Fruit fly (Drosophila melanogaster): ENCODE results near the gene Pak3.

Pak3 gene

DNA sequence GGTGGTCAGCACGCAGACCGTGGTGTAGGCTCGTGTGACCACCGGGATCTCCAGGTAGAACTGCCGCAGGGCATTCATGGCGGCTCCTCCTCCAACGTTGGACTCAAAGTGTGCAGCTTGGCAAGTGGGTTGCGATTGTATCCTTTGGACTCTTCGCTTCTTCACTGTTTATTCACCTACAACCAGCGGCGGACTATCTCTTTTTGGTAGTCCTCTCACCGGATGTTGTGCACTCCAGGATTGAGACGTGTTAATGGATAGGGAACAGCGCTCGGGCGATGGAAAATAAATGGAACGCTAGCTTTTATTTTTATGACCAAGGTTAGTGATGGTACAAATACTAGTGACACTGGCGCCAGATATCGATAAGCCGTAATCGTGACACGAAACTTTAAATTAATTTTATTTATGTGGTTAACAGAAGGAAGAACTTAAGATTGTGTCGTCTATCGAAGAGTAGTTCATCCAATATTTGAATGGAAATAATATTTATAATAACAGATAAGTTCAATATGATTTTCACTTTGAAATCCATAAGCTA lies 30.3 kb upstream of the Pak3 start, which contains the start of gene Der-2 (continued):
- TF ChIP-seq MBD-R2 (GFP tag; IDR thresholded peaks at IDR 0.05) (peak; percentile 77), CG9932 (GFP tag; IDR thresholded peaks at IDR 0.05) (0 out of 2 replicates have a peak, but pooled peaks have one; percentile 3), amos (GFP tag; IDR thresholded peaks at IDR 0.05; ENCODE audit: partially characterized antibody) (peak; percentile 89), Scr (GFP tag; IDR thresholded peaks at IDR 0.05; ENCODE audit: partially characterized antibody) (peak; percentile 91), inv (GFP tag; IDR thresholded peaks at IDR 0.05; ENCODE audit: partially characterized antibody) (peak; percentile 74), Ada2b (GFP tag; IDR thresholded peaks at IDR 0.05) (no peak), CG42726 (GFP tag; IDR thresholded peaks at IDR 0.05; ENCODE audit: partially characterized antibody) (peak; percentile 86), YL-1 (GFP tag; optimal IDR thresholded peaks at IDR 0.05) (peak; percentile 5), zen2 (GFP tag; IDR thresholded peaks at IDR 0.05; ENCODE audit: partially characterized antibody) (peak; percentile 93), kah (GFP tag; optimal IDR thresholded peaks at IDR 0.05) (no peak), E2f2 (GFP tag; IDR thresholded peaks at IDR 0.05) (peak; percentile 85), Sry-δ (GFP tag; optimal IDR thresholded peaks at IDR 0.05) (peak; percentile 89), unc-4 (GFP tag; IDR thresholded peaks at IDR 0.05; ENCODE audit: partially characterized antibody) (peak; percentile 93), CG15514 (GFP tag; optimal IDR thresholded peaks at IDR 0.05) (peak; percentile 66), bbx (GFP tag; IDR thresholded peaks at IDR 0.05; ENCODE audit: partially characterized antibody) (peak; percentile 92), CG12219 (GFP tag; optimal IDR thresholded peaks at IDR 0.05) (no peak), sens (GFP tag) (peak; percentile 63), Lpt (GFP tag; optimal IDR thresholded peaks at IDR 0.05) (no peak), Opbp (GFP tag; IDR thresholded peaks at IDR 0.05; ENCODE audit: partially characterized antibody) (peak; percentile 91), hb (GFP tag; IDR thresholded peaks at IDR 0.05; ENCODE audit: partially characterized antibody) (peak; percentile 75; the same call in 2 of the 3 replicates), CG6791 (GFP tag; IDR thresholded peaks at IDR 0.05; ENCODE audit: partially characterized antibody) (peak; percentile 93), Abd-B (GFP tag; optimal IDR thresholded peaks at IDR 0.05) (peak; percentile 64), CTCF (GFP tag; optimal IDR thresholded peaks at IDR 0.05) (peak; percentile 20), chinmo (GFP tag; IDR thresholded peaks at IDR 0.05; ENCODE audit: partially characterized antibody) (peak; percentile 92; the same call in 3 of the 4 replicates), vvl (GFP tag; IDR thresholded peaks at IDR 0.05) (0 out of 2 replicates have a peak, but pooled peaks have one; percentile 32), CG2116 (GFP tag; optimal IDR thresholded peaks at IDR 0.05) (peak; percentile 8), nerfin-2 (GFP tag; IDR thresholded peaks at IDR 0.05; ENCODE audit: partially characterized antibody) (peak; percentile 64), bowl (GFP tag; IDR thresholded peaks at IDR 0.05) (no peak), CG12744 (GFP tag; optimal IDR thresholded peaks at IDR 0.05) (no peak), hbn (GFP tag; IDR thresholded peaks at IDR 0.05; ENCODE audit: partially characterized antibody) (peak; percentile 90), ftz-f1 (GFP tag; optimal IDR thresholded peaks at IDR 0.05) (no peak), gem (tag; optimal IDR thresholded peaks at IDR 0.05) (no peak), CG30020 (tag; optimal IDR thresholded peaks at IDR 0.05) (no peak), BEAF-32 (GFP tag; optimal IDR thresholded peaks at IDR 0.05) (peak; percentile 77), Doc3 (GFP tag; IDR thresholded peaks at IDR 0.05; ENCODE audit: partially characterized antibody) (peak; percentile 95), twi (tag; optimal IDR thresholded peaks at IDR 0.05) (no peak), stwl (tag; optimal IDR thresholded peaks at IDR 0.05) (peak; percentile 57), tna (GFP tag; IDR thresholded peaks at IDR 0.05; ENCODE audit: partially characterized antibody) (peak; percentile 83), CG13287 (GFP tag; IDR thresholded peaks at IDR 0.05; ENCODE audit: partially characterized antibody) (peak; percentile 97), CG8359 (GFP tag; optimal IDR thresholded peaks at IDR 0.05; ENCODE audit: borderline replicate concordance) (no peak), Xrp1 (GFP tag; IDR thresholded peaks at IDR 0.05) (no peak), trem (tag; optimal IDR thresholded peaks at IDR 0.05) (peak; percentile 40), nau (GFP tag; optimal IDR thresholded peaks at IDR 0.05) (no peak), Ravus (GFP tag; IDR thresholded peaks at IDR 0.05) (no peak), Ets65A (GFP tag) (peak; percentile 67), MESR4 (GFP tag; optimal IDR thresholded peaks at IDR 0.05) (peak; percentile 61), HLH4C (GFP tag; IDR thresholded peaks at IDR 0.05; ENCODE audit: partially characterized antibody) (peak; percentile 83), CG34224 (GFP tag; IDR thresholded peaks at IDR 0.05; ENCODE audit: partially characterized antibody) (peak; percentile 96)
